Worm (Caenorhabditis elegans): Measurements from ENCODE around the gene F15E6.3.

- TF ChIP-seq lsy-2 (tag; optimal IDR thresholded peaks at IDR 0.05), result no peak
- no peak for TF ChIP-seq snpc-4 (tag; optimal IDR thresholded peaks at IDR 0.05)
- no peak for TF ChIP-seq fos-1 (tag; optimal IDR thresholded peaks at IDR 0.05)
- no peak for TF ChIP-seq nhr-77 (tag; optimal IDR thresholded peaks at IDR 0.05)
- TF ChIP-seq ama-1 (optimal IDR thresholded peaks at IDR 0.05), result no peak
- TF ChIP-seq zag-1 (tag; optimal IDR thresholded peaks at IDR 0.05), result no peak
- TF ChIP-seq unc-55 (GFP tag; optimal IDR thresholded peaks at IDR 0.05), result no peak
- no peak for TF ChIP-seq elt-3 (tag; optimal IDR thresholded peaks at IDR 0.05)
- no peak for TF ChIP-seq lin-39 (tag; optimal IDR thresholded peaks at IDR 0.05)
- no peak for TF ChIP-seq nhr-11 (tag; optimal IDR thresholded peaks at IDR 0.05)
- TF ChIP-seq aly-2 (tag; optimal IDR thresholded peaks at IDR 0.05), result no peak
- no peak for TF ChIP-seq unc-62 (GFP tag; optimal IDR thresholded peaks at IDR 0.05)
Measured at ce11 chrIV:4254989-4255582, 39.6 kb upstream of the F15E6.3 start.

Measured in whole organism, L2 larva.